Fruit fly (Drosophila melanogaster) whole organism, embryonic: ENCODE measurements around the gene CG33687.
A peak's percentile ranks its signal among the peaks of the same experiment; 100 is the strongest.

ENCODE experiments used
- Blimp-1 ChIP-seq: fragments of 200-800 bp; sonication (Bioruptor generic); optimal IDR thresholded peaks from 3 replicates; lab custom pipeline; 2018; ENCODE audit warnings: missing biosample characterization, missing genetic modification characterization, mild to moderate bottlenecking, moderate library complexity, missing genetic modification reagents
- CG10959 ChIP-seq: fragments of 200-800 bp; sonication (Bioruptor generic); IDR thresholded peaks from 2 replicates; pipeline ENCODE4 v1.3.6; 2022; ENCODE audit warnings: missing biosample characterization, missing genetic modification characterization
- CG11560 ChIP-seq: fragments of 200-800 bp; sonication (Bioruptor generic); IDR thresholded peaks from 3 replicates; pipeline ENCODE4 v1.3.6; 2022; ENCODE audit warnings: missing biosample characterization, missing genetic modification characterization
- CG12769 ChIP-seq: fragments of 200-800 bp; sonication (Bioruptor generic); optimal IDR thresholded peaks from 2 replicates; lab custom pipeline; 2019; ENCODE audit warnings: missing biosample characterization, mild to moderate bottlenecking, missing genetic modification characterization, moderate library complexity
- CG13424 ChIP-seq: fragments of 200-800 bp; sonication (Bioruptor generic); optimal IDR thresholded peaks from 2 replicates; lab custom pipeline; 2019; ENCODE audit warnings: missing biosample characterization, mild to moderate bottlenecking, missing genetic modification characterization, moderate library complexity
- CG13775 ChIP-seq: fragments of 200-800 bp; sonication (Bioruptor generic); optimal IDR thresholded peaks from 3 replicates; lab custom pipeline; 2017; ENCODE audit warnings: missing biosample characterization, mild to moderate bottlenecking, missing genetic modification characterization
- CG13894 ChIP-seq: fragments of 200-800 bp; sonication (Bioruptor generic); optimal IDR thresholded peaks from 3 replicates; lab custom pipeline; 2018; ENCODE audit warnings: missing biosample characterization, mild to moderate bottlenecking, missing genetic modification characterization, moderate library complexity
- CG14441 ChIP-seq: fragments of 200-800 bp; sonication (Bioruptor generic); IDR thresholded peaks from 2 replicates; pipeline ENCODE4 v1.3.6; 2022; ENCODE audit warnings: missing biosample characterization, missing genetic modification characterization
- CG15073 ChIP-seq: fragments of 200-800 bp; sonication (Bioruptor generic); optimal IDR thresholded peaks from 2 replicates; lab custom pipeline; 2016; ENCODE audit warnings: missing biosample characterization, missing genetic modification characterization
- CG15479 ChIP-seq: fragments of 200-800 bp; sonication (Bioruptor generic); optimal IDR thresholded peaks from 3 replicates; lab custom pipeline; 2019; ENCODE audit warnings: missing biosample characterization, mild to moderate bottlenecking, missing genetic modification characterization, moderate library complexity
- CG16779 ChIP-seq: fragments of 200-800 bp; sonication (Bioruptor generic); IDR thresholded peaks from 2 replicates; pipeline ENCODE4 v1.3.6; 2022; ENCODE audit warnings: missing biosample characterization, missing genetic modification characterization
- CG18619 ChIP-seq: fragments of 200-800 bp; sonication (Bioruptor generic); optimal IDR thresholded peaks from 3 replicates; lab custom pipeline; 2017; ENCODE audit warnings: missing biosample characterization, mild to moderate bottlenecking, missing genetic modification characterization
- CG2678 ChIP-seq: fragments of 200-800 bp; sonication (Bioruptor generic); optimal IDR thresholded peaks from 3 replicates; lab custom pipeline; 2019; ENCODE audit warnings: missing biosample characterization, mild to moderate bottlenecking, missing genetic modification characterization, moderate library complexity
- CG2712 ChIP-seq: fragments of 200-800 bp; optimal IDR thresholded peaks from 3 replicates; lab custom pipeline; 2019; ENCODE audit warnings: missing biosample characterization, mild to moderate bottlenecking, missing genetic modification characterization, moderate library complexity
- CG3065 ChIP-seq: fragments of 200-800 bp; sonication (Bioruptor generic); optimal IDR thresholded peaks from 2 replicates; lab custom pipeline; 2016; ENCODE audit warnings: missing biosample characterization, missing genetic modification characterization
- CG4360 ChIP-seq: fragments of 200-800 bp; sonication (Bioruptor generic); IDR thresholded peaks from 2 replicates; pipeline ENCODE4 v1.3.6; 2022; ENCODE audit warnings: missing biosample characterization, missing genetic modification characterization
- CG43689 ChIP-seq: fragments of 200-800 bp; sonication (Bioruptor generic); IDR thresholded peaks from 2 replicates; pipeline ENCODE4 v1.3.6; 2022; ENCODE audit warnings: missing biosample characterization, missing genetic modification characterization
- CG4424 ChIP-seq: fragments of 200-800 bp; sonication (Bioruptor generic); optimal IDR thresholded peaks from 3 replicates; lab custom pipeline; 2016; ENCODE audit warnings: missing biosample characterization, missing genetic modification characterization
- CG4820 ChIP-seq: fragments of 200-800 bp; sonication (Bioruptor generic); optimal IDR thresholded peaks from 3 replicates; lab custom pipeline; 2016; ENCODE audit warnings: missing biosample characterization, missing genetic modification characterization
- CG6689 ChIP-seq: fragments of 200-800 bp; sonication (Bioruptor generic); IDR thresholded peaks from 2 replicates; pipeline ENCODE4 v1.3.6; 2022; ENCODE audit warnings: missing biosample characterization, missing genetic modification characterization
- CG6813 ChIP-seq: fragments of 200-800 bp; sonication (Bioruptor generic); optimal IDR thresholded peaks from 2 replicates; lab custom pipeline; 2017; ENCODE audit warnings: missing biosample characterization, missing genetic modification characterization, mild to moderate bottlenecking, moderate library complexity, missing genetic modification reagents
- CG7556 ChIP-seq: fragments of 200-800 bp; sonication (Bioruptor generic); optimal IDR thresholded peaks from 2 replicates; lab custom pipeline; 2017; ENCODE audit warnings: missing biosample characterization, mild to moderate bottlenecking, missing genetic modification characterization
- CG9727 ChIP-seq: fragments of 200-800 bp; sonication (Bioruptor generic); optimal IDR thresholded peaks from 3 replicates; lab custom pipeline; 2017; ENCODE audit warnings: missing biosample characterization, mild to moderate bottlenecking, missing genetic modification characterization
- Camta ChIP-seq: fragments of 200-800 bp; sonication (Bioruptor generic); optimal IDR thresholded peaks from 2 replicates; lab custom pipeline; 2016; ENCODE audit warnings: missing biosample characterization, missing genetic modification characterization
- CrebB ChIP-seq: fragments of 200-800 bp; sonication (Bioruptor generic); optimal IDR thresholded peaks from 3 replicates; lab custom pipeline; 2018; ENCODE audit warnings: missing biosample characterization, mild to moderate bottlenecking, missing genetic modification characterization
- D19B ChIP-seq: fragments of 200-800 bp; sonication (Bioruptor generic); optimal IDR thresholded peaks from 2 replicates; lab custom pipeline; 2017; ENCODE audit warnings: missing biosample characterization, mild to moderate bottlenecking, missing genetic modification characterization
- Dp ChIP-seq: fragments of 200-800 bp; sonication (Bioruptor generic); optimal IDR thresholded peaks from 2 replicates; lab custom pipeline; 2018; ENCODE audit warnings: missing biosample characterization, mild to moderate bottlenecking, missing genetic modification characterization, moderate library complexity
- Drgx ChIP-seq: fragments of 200-800 bp; sonication (Bioruptor generic); IDR thresholded peaks from 2 replicates; pipeline ENCODE4 v1.3.6; 2022; ENCODE audit warnings: missing biosample characterization, missing genetic modification characterization
- Ets97D ChIP-seq: fragments of 200-800 bp; sonication (Bioruptor generic); optimal IDR thresholded peaks from 3 replicates; lab custom pipeline; 2016; ENCODE audit warnings: missing biosample characterization, missing genetic modification characterization
- Lhr ChIP-seq: fragments of 200-800 bp; sonication (Bioruptor generic); optimal IDR thresholded peaks from 3 replicates; lab custom pipeline; 2017; ENCODE audit warnings: mild to moderate bottlenecking, missing biosample characterization, missing genetic modification reagents, missing genetic modification characterization
- Med ChIP-seq: fragments of 200-800 bp; sonication (Bioruptor generic); peaks from one replicate; lab custom pipeline; 2016; ENCODE audit warnings: missing biosample characterization, missing genetic modification characterization, mild to moderate bottlenecking, inconsistent platforms, moderate library complexity
- Mrtf ChIP-seq: fragments of 200-800 bp; sonication (Bioruptor generic); IDR thresholded peaks from 3 replicates; pipeline ENCODE4 v1.3.6; 2022; ENCODE audit warnings: missing biosample characterization, missing genetic modification characterization
- Myb ChIP-seq: fragments of 200-800 bp; sonication (Bioruptor generic); optimal IDR thresholded peaks from 2 replicates; lab custom pipeline; 2016; ENCODE audit warnings: missing biosample characterization, missing genetic modification characterization
- Poxn ChIP-seq: fragments of 200-800 bp; sonication (Bioruptor generic); IDR thresholded peaks from 2 replicates; pipeline ENCODE4 v1.3.6; 2022; ENCODE audit warnings: missing biosample characterization, missing genetic modification characterization
- Trl ChIP-seq, 3 experiments: fragments of >200 bp in 2 of 3; fragments of 200-800 bp in 1 of 3; sonication (Bioruptor generic) in 1 of 3; optimal IDR thresholded peaks; 2 replicates in 1 of 3; 3 replicates in 2 of 3; lab custom pipeline; 2016 to 2017; ENCODE audit warnings: missing biosample characterization in 1 of 3, missing genetic modification characterization in 1 of 3
- Xbp1 ChIP-seq: fragments of 200-800 bp; sonication (Bioruptor generic); optimal IDR thresholded peaks from 3 replicates; lab custom pipeline; 2016; ENCODE audit warnings: missing biosample characterization, mild to moderate bottlenecking, missing genetic modification characterization
- ash1 ChIP-seq: fragments of 200-800 bp; sonication (Bioruptor generic); optimal IDR thresholded peaks from 2 replicates; lab custom pipeline; 2018; ENCODE audit warnings: missing biosample characterization, mild to moderate bottlenecking, missing genetic modification characterization
- fd3F ChIP-seq: fragments of 200-800 bp; sonication (Bioruptor generic); optimal IDR thresholded peaks from 2 replicates; lab custom pipeline; 2018; ENCODE audit warnings: missing biosample characterization, mild to moderate bottlenecking, missing genetic modification characterization, moderate library complexity
- hb ChIP-seq: fragments of 200-800 bp; sonication (Bioruptor generic); IDR thresholded peaks from 3 replicates; pipeline ENCODE4 v1.3.6; 2022; ENCODE audit warnings: missing biosample characterization, missing genetic modification characterization; ENCODE audit not compliant: partially characterized antibody
- ken ChIP-seq: fragments of 200-800 bp; sonication (Bioruptor generic); IDR thresholded peaks from 3 replicates; pipeline ENCODE4 v1.3.6; 2022; ENCODE audit warnings: missing biosample characterization, missing genetic modification characterization
- oc ChIP-seq: fragments of 200-800 bp; sonication (Bioruptor generic); optimal IDR thresholded peaks from 2 replicates; lab custom pipeline; 2018; ENCODE audit warnings: missing biosample characterization, mild to moderate bottlenecking, missing genetic modification characterization, moderate library complexity
- org-1 ChIP-seq: fragments of 200-800 bp; sonication (Bioruptor generic); optimal IDR thresholded peaks from 2 replicates; lab custom pipeline; 2017; ENCODE audit warnings: missing biosample characterization, missing genetic modification characterization
- pan ChIP-seq, 4 experiments: fragments of >200 bp in 3 of 4; fragments of 200-800 bp in 1 of 4; sonication (Bioruptor generic) in 1 of 4; optimal IDR thresholded peaks in 3 of 4; IDR thresholded peaks in 1 of 4; 2 replicates each; pipeline versions ENCODE4 v1.3.6 to Lab custom; 2017 to 2022; ENCODE audit warnings: missing biosample characterization in 2 of 4, missing genetic modification characterization in 2 of 4, mixed read lengths in 1 of 4
- peb ChIP-seq: fragments of 200-800 bp; sonication (Bioruptor generic); IDR thresholded peaks from 2 replicates; pipeline ENCODE4 v1.3.6; 2022; ENCODE audit warnings: missing biosample characterization, missing genetic modification characterization
- pita ChIP-seq: fragments of 200-800 bp; sonication (Bioruptor generic); optimal IDR thresholded peaks from 2 replicates; lab custom pipeline; 2017; ENCODE audit warnings: missing biosample characterization, mild to moderate bottlenecking, missing genetic modification characterization
- run ChIP-seq: fragments of 200-800 bp; sonication (Bioruptor generic); optimal IDR thresholded peaks from 3 replicates; lab custom pipeline; 2018; ENCODE audit warnings: missing biosample characterization, mild to moderate bottlenecking, missing genetic modification characterization
- sc ChIP-seq, 3 experiments: fragments of >200 bp in 2 of 3; fragments of 200-800 bp in 1 of 3; sonication (Bioruptor generic) in 1 of 3; optimal IDR thresholded peaks; 2 replicates in 2 of 3; 3 replicates in 1 of 3; lab custom pipeline; 2017; ENCODE audit warnings: mild to moderate bottlenecking in 1 of 3, missing biosample characterization in 1 of 3, missing genetic modification characterization in 1 of 3, missing genetic modification reagents in 1 of 3

Gene CG33687

DNA sequence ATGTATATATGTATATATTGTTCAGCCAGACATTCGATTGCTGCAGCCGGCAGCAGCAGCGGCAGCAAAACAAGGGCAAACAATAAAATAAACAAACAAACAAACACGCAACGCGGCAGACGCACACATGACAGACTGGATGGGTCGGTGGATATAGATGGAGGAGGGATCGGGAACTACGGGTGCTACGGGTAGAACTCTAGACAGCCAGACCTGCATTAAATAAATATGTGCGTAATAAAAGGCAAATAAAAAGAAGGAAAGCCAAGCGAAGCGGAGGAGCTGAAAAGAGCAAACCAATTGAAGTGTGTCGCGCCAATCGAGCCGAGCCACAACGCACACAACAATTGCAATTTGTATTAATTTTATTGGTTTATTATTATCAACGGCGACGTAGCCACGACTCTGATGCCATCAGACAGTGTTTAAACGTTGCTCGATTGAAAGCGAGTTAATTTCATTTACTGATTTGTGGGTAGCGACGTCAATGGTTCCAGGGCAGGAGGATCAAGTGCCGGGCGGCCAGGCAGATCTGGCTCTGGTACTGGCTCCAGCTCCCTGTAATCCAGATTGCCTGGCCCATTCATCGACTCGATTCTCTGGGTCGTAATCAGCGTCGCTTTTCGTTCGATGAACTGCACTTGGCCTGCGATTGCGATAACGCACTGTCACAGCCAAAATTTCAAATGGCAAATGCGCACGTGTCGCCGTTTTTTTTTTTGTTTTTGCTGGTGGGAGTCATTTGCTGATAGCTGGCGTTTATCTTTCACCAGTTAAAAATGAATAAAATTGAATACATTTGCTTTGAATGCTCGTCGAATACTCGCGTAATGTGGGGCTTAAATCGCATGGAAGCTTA lies 3.6 kb upstream of the CG33687 start (continued):
- TF ChIP-seq CG12769 (tag; lab: Kevin White, UChicago): no peak
- no peak for TF ChIP-seq Camta (GFP tag; lab: Kevin White, UChicago)
- peak; percentile 23 for TF ChIP-seq CG2712 (tag; lab: Kevin White, UChicago)
- peak; percentile 21 for TF ChIP-seq CG2678 (tag; lab: Kevin White, UChicago)
- peak; percentile 1 for TF ChIP-seq CG4820
- no peak for TF ChIP-seq CG3065 (GFP tag; lab: Kevin White, UChicago)
- TF ChIP-seq sc (optimal IDR thresholded peaks at IDR 0.05; lab: Kevin White, UChicago): no peak
- TF ChIP-seq sc (GFP tag; optimal IDR thresholded peaks at IDR 0.05; lab: Kevin White, UChicago): peak; percentile 65
- peak; percentile 36 for TF ChIP-seq Lhr (GFP tag; lab: Kevin White, UChicago)
- TF ChIP-seq Drgx (GFP tag; lab: Robert Waterston, UW): peak; percentile 69
- peak; percentile 7 for TF ChIP-seq org-1 (GFP tag; lab: Kevin White, UChicago)
- TF ChIP-seq CG4360 (GFP tag; lab: Robert Waterston, UW): no peak
- TF ChIP-seq CG43689: no peak
- TF ChIP-seq CG13424: peak; percentile 1
- TF ChIP-seq CG6689 (GFP tag; lab: Robert Waterston, UW): no peak
- TF ChIP-seq CG16779 (GFP tag; lab: Robert Waterston, UW): no peak
- peak; percentile 14 for TF ChIP-seq CG18619 (GFP tag; lab: Kevin White, UChicago)
- no peak for TF ChIP-seq CG14441 (GFP tag; lab: Robert Waterston, UW)
- no peak for TF ChIP-seq CG10959 (GFP tag; lab: Robert Waterston, UW)
- TF ChIP-seq Trl (optimal IDR thresholded peaks at IDR 0.05; lab: Kevin White, UChicago): no peak
- no peak for TF ChIP-seq Trl (GFP tag; optimal IDR thresholded peaks at IDR 0.05; lab: Kevin White, UChicago)
- no peak for TF ChIP-seq Mrtf (GFP tag; lab: Robert Waterston, UW)
- TF ChIP-seq CG4424: peak; percentile 27
- peak; percentile 62 for TF ChIP-seq CG6813 (GFP tag; lab: Kevin White, UChicago)
- TF ChIP-seq CG7556 (GFP tag; lab: Kevin White, UChicago): no peak
- TF ChIP-seq fd3F: no peak
- TF ChIP-seq Dp: no peak
- TF ChIP-seq CG15073 (GFP tag; lab: Kevin White, UChicago): no peak
- TF ChIP-seq ken (GFP tag; lab: Robert Waterston, UW): no peak
- TF ChIP-seq Med (GFP tag; lab: Kevin White, UChicago): peak; percentile 78
- TF ChIP-seq oc (tag; lab: Kevin White, UChicago): peak; percentile 27
- TF ChIP-seq CG11560 (tag; lab: Robert Waterston, UW): no peak
- no peak for TF ChIP-seq CG15479 (GFP tag; lab: Kevin White, UChicago)
- TF ChIP-seq CG9727 (GFP tag; lab: Kevin White, UChicago): peak; percentile 2
- no peak for TF ChIP-seq D19B
- TF ChIP-seq CG13775 (GFP tag; lab: Kevin White, UChicago): no peak
- TF ChIP-seq Ets97D (GFP tag; lab: Kevin White, UChicago): no peak
- TF ChIP-seq pan (optimal IDR thresholded peaks at IDR 0.05; lab: Kevin White, UChicago): no peak
- no peak for TF ChIP-seq pan (GFP tag; optimal IDR thresholded peaks at IDR 0.05 in 1 of 2, IDR thresholded peaks at IDR 0.05 in 1 of 2)
- TF ChIP-seq pita: no peak
- TF ChIP-seq ash1: no peak
- peak; percentile 10 for TF ChIP-seq run (tag; lab: Kevin White, UChicago)
- no peak for TF ChIP-seq Xbp1
- TF ChIP-seq hb (GFP tag; lab: Robert Waterston, UW): no peak
- no peak for TF ChIP-seq Poxn (GFP tag; lab: Robert Waterston, UW)
- TF ChIP-seq Blimp-1 (GFP tag; lab: Kevin White, UChicago): peak; percentile 61
- TF ChIP-seq CG13894 (tag; lab: Kevin White, UChicago): peak; percentile 31
- TF ChIP-seq Myb (GFP tag; lab: Kevin White, UChicago): no peak
- peak; percentile 14 for TF ChIP-seq CrebB (tag; lab: Kevin White, UChicago)
- TF ChIP-seq peb (GFP tag; lab: Robert Waterston, UW): no peak
